4 fruit fly cellular contexts compared by ENCODE assay signal in the genomic region with DNA sequence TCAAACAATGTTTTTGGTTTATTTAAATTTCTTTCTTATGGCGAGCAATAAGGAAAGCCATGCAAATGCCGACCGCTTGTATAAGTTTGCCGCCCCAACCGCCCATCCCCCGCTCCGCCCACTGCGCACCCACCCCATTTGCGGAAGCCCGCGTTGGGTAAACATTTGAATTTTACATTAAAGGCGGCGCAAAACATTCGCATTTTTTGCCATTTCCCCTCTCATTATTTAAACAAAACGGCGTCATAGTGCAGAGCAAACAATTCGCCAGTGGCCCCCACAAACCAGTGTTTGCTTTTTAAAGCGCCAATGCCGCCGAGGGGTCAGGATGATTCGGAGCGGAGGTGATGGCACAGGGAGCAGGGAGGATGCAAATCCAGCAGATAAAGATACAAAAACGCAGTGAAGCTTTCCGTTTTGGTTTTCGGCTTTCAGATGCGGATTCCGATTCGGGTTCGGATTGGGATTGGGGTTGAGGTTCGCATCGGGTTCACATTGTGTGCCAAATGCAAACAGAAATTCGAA.
A peak's percentile ranks its signal among the peaks of the same experiment; 100 is the strongest.
TF ChIP-seq lines count a peak whose summit lies in the region.

No protein-coding gene starts in this region.

- no peak for TF ChIP-seq CTCF in whole organism, embryonic (GFP tag; optimal IDR thresholded peaks at IDR 0.05; lab: Kevin White, UChicago)

TF ChIP-seq in whole organism, adult, 20 proteins besides CTCF, POLR2A, EP300 and RAD21:
- TF ChIP-seq CG11617 (GFP tag; optimal IDR thresholded peaks at IDR 0.05; lab: Kevin White, UChicago) (peak; percentile 21), bab1 (GFP tag; optimal IDR thresholded peaks at IDR 0.05; lab: Kevin White, UChicago) (no peak), kay (GFP tag; lab: Kevin White, UChicago; ENCODE audit: borderline replicate concordance) (no peak), cnc (optimal IDR thresholded peaks at IDR 0.05; lab: Kevin White, UChicago) (no peak), CG12768 (GFP tag; optimal IDR thresholded peaks at IDR 0.05; lab: Kevin White, UChicago) (no peak), Hr96 (GFP tag; optimal IDR thresholded peaks at IDR 0.05; lab: Kevin White, UChicago) (no peak), CG7101 (tag; optimal IDR thresholded peaks at IDR 0.05; lab: Kevin White, UChicago) (peak; percentile 8), cic (GFP tag; optimal IDR thresholded peaks at IDR 0.05; lab: Kevin White, UChicago) (peak; percentile 6), Clk (GFP tag; optimal IDR thresholded peaks at IDR 0.05; lab: Kevin White, UChicago) (no peak), ovo (GFP tag; optimal IDR thresholded peaks at IDR 0.05; lab: Kevin White, UChicago) (peak; percentile 39), tj (GFP tag; optimal IDR thresholded peaks at IDR 0.05; lab: Kevin White, UChicago) (no peak), CG7045 (GFP tag; optimal IDR thresholded peaks at IDR 0.05; lab: Kevin White, UChicago) (peak; percentile 30), CG14711 (tag; optimal IDR thresholded peaks at IDR 0.05; lab: Kevin White, UChicago) (no peak), CG33017 (tag; optimal IDR thresholded peaks at IDR 0.05; lab: Kevin White, UChicago) (no peak), pad (GFP tag; optimal IDR thresholded peaks at IDR 0.05; lab: Kevin White, UChicago) (peak; percentile 59)

TF ChIP-seq in whole organism, embryonic, 481 proteins besides CTCF, POLR2A, EP300 and RAD21 (continues in another document):
- peak; percentile 18 for TF ChIP-seq CG10209 (GFP tag; optimal IDR thresholded peaks at IDR 0.05; lab: Kevin White, UChicago)
- peak; percentile 43 for TF ChIP-seq Med (GFP tag; lab: Kevin White, UChicago)
- no peak for TF ChIP-seq zen2 (GFP tag; IDR thresholded peaks at IDR 0.05; lab: Robert Waterston, UW; ENCODE audit: partially characterized antibody)
- TF ChIP-seq toy (GFP tag; IDR thresholded peaks at IDR 0.05; lab: Robert Waterston, UW) = peak; percentile 6; the same call in 1 of the 2 replicates
- no peak for TF ChIP-seq sima (GFP tag; optimal IDR thresholded peaks at IDR 0.05; lab: Kevin White, UChicago)
- no peak for TF ChIP-seq chm (GFP tag; IDR thresholded peaks at IDR 0.05; lab: Robert Waterston, UW)
- no peak for TF ChIP-seq H2.0 (GFP tag; IDR thresholded peaks at IDR 0.05; lab: Robert Waterston, UW)
- TF ChIP-seq CG5953 (GFP tag; IDR thresholded peaks at IDR 0.05; lab: Robert Waterston, UW) = no peak
- TF ChIP-seq MTF-1 (GFP tag; optimal IDR thresholded peaks at IDR 0.05; lab: Kevin White, UChicago; ENCODE audit: borderline replicate concordance) = no peak
- peak; percentile 5 for TF ChIP-seq Deaf1 (tag; optimal IDR thresholded peaks at IDR 0.05; lab: Kevin White, UChicago)
- TF ChIP-seq CrebB (tag; optimal IDR thresholded peaks at IDR 0.05; lab: Kevin White, UChicago) = no peak
- peak; percentile 9 for TF ChIP-seq sens (GFP tag; lab: Kevin White, UChicago)
- peak; percentile 33 for TF ChIP-seq abd-A (tag; optimal IDR thresholded peaks at IDR 0.05; lab: Kevin White, UChicago)
- TF ChIP-seq HHEX (GFP tag; optimal IDR thresholded peaks at IDR 0.05; lab: Kevin White, UChicago) = no peak
- TF ChIP-seq dysf (GFP tag; IDR thresholded peaks at IDR 0.05; lab: Robert Waterston, UW) = 0 out of 3 replicates have a peak, but pooled peaks have one; percentile 27
- TF ChIP-seq inv (GFP tag; IDR thresholded peaks at IDR 0.05; lab: Robert Waterston, UW; ENCODE audit: partially characterized antibody) = no peak
- TF ChIP-seq Fer1 (GFP tag; optimal IDR thresholded peaks at IDR 0.05; lab: Kevin White, UChicago) = peak; percentile 17
- peak; percentile 20 for TF ChIP-seq CG13894 (tag; optimal IDR thresholded peaks at IDR 0.05; lab: Kevin White, UChicago)
- peak in 1 of 2 experiments; percentile 1 for TF ChIP-seq Eip74EF (GFP tag; optimal IDR thresholded peaks at IDR 0.05; lab: Kevin White, UChicago)
- 0 out of 3 replicates have a peak, but pooled peaks have one; percentile 10 for TF ChIP-seq ci (GFP tag; IDR thresholded peaks at IDR 0.05; lab: Robert Waterston, UW)
- peak; percentile 36; the same call in 1 of the 2 replicates for TF ChIP-seq crol (GFP tag; IDR thresholded peaks at IDR 0.05; lab: Robert Waterston, UW)
- no peak for TF ChIP-seq tap (tag; optimal IDR thresholded peaks at IDR 0.05; lab: Kevin White, UChicago)
- TF ChIP-seq sd (tag; optimal IDR thresholded peaks at IDR 0.05; lab: Kevin White, UChicago) = peak; percentile 0

TF ChIP-seq in whole organism, prepupa, 60 proteins besides CTCF, POLR2A, EP300 and RAD21:
- no peak for TF ChIP-seq CG16779 (tag; optimal IDR thresholded peaks at IDR 0.05; lab: Kevin White, UChicago)
- peak; percentile 13 for TF ChIP-seq CG34406 (GFP tag; optimal IDR thresholded peaks at IDR 0.05; lab: Kevin White, UChicago)
- TF ChIP-seq CG8119 (GFP tag; IDR thresholded peaks at IDR 0.05; lab: Robert Waterston, UW) = no peak
- peak; percentile 62 for TF ChIP-seq fkh (GFP tag; optimal IDR thresholded peaks at IDR 0.05; lab: Kevin White, UChicago)
- peak; percentile 73 for TF ChIP-seq svp (GFP tag; lab: Kevin White, UChicago)
- TF ChIP-seq CG3919 (GFP tag; optimal IDR thresholded peaks at IDR 0.05; lab: Kevin White, UChicago) = peak; percentile 33
- peak; percentile 24 for TF ChIP-seq CG6854 (GFP tag; optimal IDR thresholded peaks at IDR 0.05; lab: Kevin White, UChicago)

TF ChIP-seq in whole organism, wandering third instar larva, 38 proteins besides CTCF, POLR2A, EP300 and RAD21:
- TF ChIP-seq ey (GFP tag; optimal IDR thresholded peaks at IDR 0.05; lab: Kevin White, UChicago) (no peak), rgr (GFP tag; optimal IDR thresholded peaks at IDR 0.05; lab: Kevin White, UChicago) (peak; percentile 48), OdsH (GFP tag; optimal IDR thresholded peaks at IDR 0.05; lab: Kevin White, UChicago) (peak; percentile 51), brk (GFP tag; optimal IDR thresholded peaks at IDR 0.05; lab: Kevin White, UChicago) (no peak), jim (GFP tag; optimal IDR thresholded peaks at IDR 0.05; lab: Kevin White, UChicago) (no peak), CrebA (GFP tag; optimal IDR thresholded peaks at IDR 0.05; lab: Kevin White, UChicago; ENCODE audit: borderline replicate concordance) (no peak), GATAd (GFP tag; optimal IDR thresholded peaks at IDR 0.05; lab: Kevin White, UChicago) (no peak), pan (optimal IDR thresholded peaks at IDR 0.05; lab: Kevin White, UChicago) (no peak), sv (GFP tag; optimal IDR thresholded peaks at IDR 0.05; lab: Kevin White, UChicago) (no peak), HLH106 (tag; optimal IDR thresholded peaks at IDR 0.05; lab: Kevin White, UChicago) (no peak), CG9705 (GFP tag; optimal IDR thresholded peaks at IDR 0.05; lab: Kevin White, UChicago) (peak; percentile 3), foxo (GFP tag; optimal IDR thresholded peaks at IDR 0.05; lab: Kevin White, UChicago) (peak in 1 of 2 experiments; percentile 25), N (GFP tag; optimal IDR thresholded peaks at IDR 0.05; lab: Kevin White, UChicago) (no peak), Sp1 (GFP tag; optimal IDR thresholded peaks at IDR 0.05; lab: Kevin White, UChicago) (peak; percentile 31), Hr78 (GFP tag; optimal IDR thresholded peaks at IDR 0.05; lab: Kevin White, UChicago) (no peak), br (GFP tag; optimal IDR thresholded peaks at IDR 0.05; lab: Kevin White, UChicago) (peak; percentile 10), psq (GFP tag; optimal IDR thresholded peaks at IDR 0.05; lab: Kevin White, UChicago) (no peak), dmrt93B (GFP tag; optimal IDR thresholded peaks at IDR 0.05; lab: Kevin White, UChicago) (peak; percentile 7), Mio (GFP tag; optimal IDR thresholded peaks at IDR 0.05; lab: Kevin White, UChicago) (no peak), Dif (GFP tag; optimal IDR thresholded peaks at IDR 0.05; lab: Kevin White, UChicago; ENCODE audit: partially characterized antibody) (no peak), usp (GFP tag; optimal IDR thresholded peaks at IDR 0.05; lab: Kevin White, UChicago) (no peak), h (GFP tag; optimal IDR thresholded peaks at IDR 0.05; lab: Kevin White, UChicago) (peak; percentile 25)
